Worm (Caenorhabditis elegans): ENCODE measurements around the gene F27C8.2.

DNA sequence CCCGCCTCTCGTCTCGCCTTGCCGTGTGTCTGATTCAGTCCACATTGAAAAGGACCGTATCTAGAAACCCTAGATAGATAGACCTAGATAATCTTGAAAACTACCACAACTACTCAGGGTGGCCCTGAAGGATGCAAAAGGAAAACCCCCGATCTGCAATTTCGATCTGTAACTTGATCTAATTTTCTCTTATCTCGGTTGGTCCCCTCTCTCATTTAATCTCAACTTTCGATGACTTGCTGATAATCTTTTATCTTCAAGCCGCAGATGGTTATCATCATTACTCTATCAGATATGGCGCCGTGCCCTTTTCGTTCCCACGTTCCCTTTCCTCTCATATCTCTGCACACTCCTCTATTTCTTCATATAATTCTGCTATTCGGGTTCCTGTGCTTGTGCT lies 19.4 kb downstream of the F27C8.2 start:
- TF ChIP-seq flt-1 (GFP tag; IDR thresholded peaks at IDR 0.05) (no peak), hmbx-1 (tag; optimal IDR thresholded peaks at IDR 0.05) (no peak), ets-7 (tag; optimal IDR thresholded peaks at IDR 0.05) (no peak), ama-1 (optimal IDR thresholded peaks at IDR 0.05) (no peak), hmg-4 (GFP tag; optimal IDR thresholded peaks at IDR 0.05) (no peak), pes-1 (GFP tag; IDR thresholded peaks at IDR 0.05) (no peak), tbx-37 (GFP tag; conservative IDR thresholded peaks at IDR 0.05) (no peak), F13C5.2 (tag; optimal IDR thresholded peaks at IDR 0.05) (no peak), tra-4 (tag; optimal IDR thresholded peaks at IDR 0.05) (no peak)

All from whole organism, early embryonic.